Fruit fly (Drosophila melanogaster): Measurements from ENCODE around the gene Nlp.
A peak's percentile ranks its signal among the peaks of the same experiment; 100 is the strongest.

The Nlp gene

dm6 chr3R:29983073-29983544, 21.5 kb upstream of the Nlp start, which contains the start of gene CG7896 (continued):
- TF ChIP-seq gem (tag; optimal IDR thresholded peaks at IDR 0.05) (peak; percentile 79), CG18599 (GFP tag; optimal IDR thresholded peaks at IDR 0.05) (peak; percentile 71), lbe (GFP tag; optimal IDR thresholded peaks at IDR 0.05) (peak; percentile 87), da (GFP tag; optimal IDR thresholded peaks at IDR 0.05) (no peak), CG11723 (GFP tag; optimal IDR thresholded peaks at IDR 0.05) (peak; percentile 52), CG7928 (GFP tag; optimal IDR thresholded peaks at IDR 0.05) (no peak), prd (optimal IDR thresholded peaks at IDR 0.05) (no peak), prd (GFP tag; IDR thresholded peaks at IDR 0.05) (peak; percentile 85), nom (GFP tag; optimal IDR thresholded peaks at IDR 0.05) (peak; percentile 64), Kr (GFP tag; optimal IDR thresholded peaks at IDR 0.05) (no peak), ERR (GFP tag; optimal IDR thresholded peaks at IDR 0.05) (no peak), Dbx (GFP tag; IDR thresholded peaks at IDR 0.05) (peak; percentile 80), CG11456 (GFP tag; IDR thresholded peaks at IDR 0.05) (peak; percentile 76; the same call in 1 of the 3 replicates), CG4282 (GFP tag; optimal IDR thresholded peaks at IDR 0.05) (no peak), CG6854 (GFP tag; optimal IDR thresholded peaks at IDR 0.05) (peak; percentile 51), CG4424 (GFP tag; optimal IDR thresholded peaks at IDR 0.05) (peak; percentile 69), mirr (GFP tag; optimal IDR thresholded peaks at IDR 0.05) (peak; percentile 22), ken (GFP tag; IDR thresholded peaks at IDR 0.05) (peak; percentile 82), CG7372 (GFP tag; IDR thresholded peaks at IDR 0.05) (peak; percentile 75), Ptx1 (GFP tag; IDR thresholded peaks at IDR 0.05) (peak; percentile 88), bbx (GFP tag; IDR thresholded peaks at IDR 0.05; ENCODE audit: partially characterized antibody) (0 out of 2 replicates have a peak, but pooled peaks have one; percentile 30), pho (GFP tag; optimal IDR thresholded peaks at IDR 0.05) (no peak), Stat92E (GFP tag; optimal IDR thresholded peaks at IDR 0.05) (peak in 1 of 3 experiments; percentile 13), CG11696 (GFP tag; IDR thresholded peaks at IDR 0.05) (no peak), tna (GFP tag; IDR thresholded peaks at IDR 0.05; ENCODE audit: partially characterized antibody) (no peak), bsh (GFP tag; optimal IDR thresholded peaks at IDR 0.05) (peak; percentile 5 to 64), p53 (GFP tag; optimal IDR thresholded peaks at IDR 0.05) (no peak), Adf1 (GFP tag; IDR thresholded peaks at IDR 0.05) (peak; percentile 31; the same call in 1 of the 2 replicates), CkIIα-i1 (GFP tag; IDR thresholded peaks at IDR 0.05) (no peak), CG6654 (GFP tag; optimal IDR thresholded peaks at IDR 0.05) (no peak), CG13123 (GFP tag; optimal IDR thresholded peaks at IDR 0.05) (peak; percentile 4), Fer3 (tag; optimal IDR thresholded peaks at IDR 0.05) (peak; percentile 56), GATAe (GFP tag; conservative IDR thresholded peaks at IDR 0.05) (peak; percentile 37), Dfd (GFP tag; optimal IDR thresholded peaks at IDR 0.05) (no peak), CG5180 (GFP tag; optimal IDR thresholded peaks at IDR 0.05) (peak; percentile 40), CG32772 (GFP tag; IDR thresholded peaks at IDR 0.05) (peak; percentile 78), unpg (GFP tag; optimal IDR thresholded peaks at IDR 0.05) (peak; percentile 58), Ravus (GFP tag; IDR thresholded peaks at IDR 0.05) (peak; percentile 16; the same call in 1 of the 2 replicates), CG12769 (tag; optimal IDR thresholded peaks at IDR 0.05) (peak; percentile 67), bowl (GFP tag; IDR thresholded peaks at IDR 0.05) (no peak), CG18011 (GFP tag; optimal IDR thresholded peaks at IDR 0.05) (no peak), abd-A (tag; optimal IDR thresholded peaks at IDR 0.05) (no peak), CG7357 (GFP tag; IDR thresholded peaks at IDR 0.05) (peak; percentile 80), Spps (tag; optimal IDR thresholded peaks at IDR 0.05) (peak; percentile 10), gsb (GFP tag; IDR thresholded peaks at IDR 0.05) (peak; percentile 71; the same call in 1 of the 2 replicates), oc (tag; optimal IDR thresholded peaks at IDR 0.05) (no peak), pzg (GFP tag; optimal IDR thresholded peaks at IDR 0.05) (no peak), H15 (GFP tag; IDR thresholded peaks at IDR 0.05) (peak; percentile 55), CG8478 (optimal IDR thresholded peaks at IDR 0.05) (no peak), CG10543 (GFP tag; optimal IDR thresholded peaks at IDR 0.05) (peak; percentile 74)

Data from whole organism, embryonic.